Worm (Caenorhabditis elegans) whole organism, L4 larva: ENCODE results near the gene W06G6.20.

Experiments used
- R02D3.7 ChIP-seq: fragments of 150-350 bp; sonication (generic microtip); optimal IDR thresholded peaks from 3 replicates; lab custom pipeline; 2014; ENCODE audit warnings: missing biosample characterization, missing genetic modification characterization
- ceh-44 ChIP-seq: fragments of 200-800 bp; sonication (Bioruptor generic); IDR thresholded peaks from 2 replicates; pipeline ENCODE4 v1.3.6; 2022; ENCODE audit warnings: missing genetic modification reagents, missing genetic modification characterization, missing compliant biosample characterization
- ces-1 ChIP-seq: fragments of 150-350 bp; sonication (generic microtip); optimal IDR thresholded peaks from 4 replicates; lab custom pipeline; 2014; ENCODE audit warnings: missing biosample characterization, missing genetic modification reagents, missing genetic modification characterization
- hlh-30 ChIP-seq: sonication (generic microtip); optimal IDR thresholded peaks from 2 replicates; lab custom pipeline; 2017; ENCODE audit warnings: antibody characterized with exemption, mild to moderate bottlenecking, missing genetic modification characterization, missing compliant biosample characterization; ENCODE audit not compliant: insufficient read depth
- hmg-1.1 ChIP-seq: fragments of 200-800 bp; sonication (Bioruptor generic); IDR thresholded peaks from 2 replicates; pipeline ENCODE4 v1.3.6; 2022; ENCODE audit warnings: missing genetic modification reagents, missing genetic modification characterization, missing compliant biosample characterization
- lsy-2 ChIP-seq, 2 experiments: fragments of 150-350 bp in 1 of 2; sonication (generic microtip) in 1 of 2; optimal IDR thresholded peaks; 2 replicates each; lab custom pipeline; 2014 to 2017; ENCODE audit warnings: missing biosample characterization in 2 of 2, missing genetic modification characterization in 2 of 2
- madf-9 ChIP-seq: fragments of 200-800 bp; sonication (Bioruptor generic); conservative IDR thresholded peaks from 2 replicates; pipeline ENCODE4 v1.3.6; 2022; ENCODE audit warnings: missing genetic modification reagents, missing genetic modification characterization, missing compliant biosample characterization
- nhr-111 ChIP-seq: fragments of 200-800 bp; sonication (Bioruptor generic); optimal IDR thresholded peaks from 2 replicates; lab custom pipeline; 2018; ENCODE audit warnings: mild to moderate bottlenecking, missing genetic modification characterization, missing compliant biosample characterization
- nhr-237 ChIP-seq: sonication (generic microtip); optimal IDR thresholded peaks from 2 replicates; lab custom pipeline; 2017; ENCODE audit warnings: missing biosample characterization, missing genetic modification characterization
- snpc-4 ChIP-seq: fragments of 150-350 bp; optimal IDR thresholded peaks from 2 replicates; lab custom pipeline; 2014; ENCODE audit warnings: missing biosample characterization, missing genetic modification characterization
- unc-130 ChIP-seq: sonication (generic microtip); optimal IDR thresholded peaks from 2 replicates; lab custom pipeline; 2016; ENCODE audit warnings: missing genetic modification reagents, missing genetic modification characterization, missing compliant biosample characterization
- unc-39 ChIP-seq: sonication (generic microtip); optimal IDR thresholded peaks from 2 replicates; lab custom pipeline; 2017; ENCODE audit warnings: missing biosample characterization, missing genetic modification characterization
- unc-62 ChIP-seq, 3 experiments: fragments of 150-350 bp in 1 of 3; sonication (generic microtip); optimal IDR thresholded peaks in 2 of 3; peaks in 1 of 3; 1 replicate in 1 of 3; 2 replicates in 2 of 3; lab custom pipeline; 2014 to 2017; ENCODE audit warnings: missing biosample characterization in 3 of 3, missing genetic modification characterization in 3 of 3, missing genetic modification reagents in 3 of 3, missing genotype in 1 of 3
- ztf-11 ChIP-seq: fragments of 150-350 bp; optimal IDR thresholded peaks from 2 replicates; lab custom pipeline; 2014; ENCODE audit warnings: missing biosample characterization, missing genetic modification characterization

DNA sequence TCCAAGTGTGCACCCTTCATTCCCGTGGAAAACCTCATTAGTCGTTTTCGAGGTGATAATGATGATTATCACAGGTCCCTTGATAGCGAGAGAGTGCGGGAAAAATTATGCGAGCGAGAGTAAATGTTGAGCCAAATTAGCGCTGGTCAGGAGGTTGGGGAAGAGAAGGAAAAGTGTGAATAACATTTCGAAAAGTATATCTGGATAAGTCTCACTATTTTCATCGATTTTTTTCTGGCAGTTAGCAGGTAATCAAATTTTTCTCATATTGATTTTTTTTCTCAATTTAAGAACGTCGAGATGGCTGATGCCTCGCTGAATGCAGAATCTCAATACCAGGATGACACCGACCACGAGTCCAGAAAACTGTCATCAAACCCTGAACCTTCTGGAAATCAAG, 19.2 kb downstream of the W06G6.20 start, which contains the start of gene W06G6.2:
- TF ChIP-seq R02D3.7 (tag; lab: Kevin White, UChicago) (no peak), lsy-2 (tag; optimal IDR thresholded peaks at IDR 0.05; lab: Kevin White, UChicago) (no peak), ces-1 (no peak), unc-39 (tag; lab: Kevin White, UChicago) (no peak), nhr-111 (GFP tag; lab: Kevin White, UChicago) (no peak), unc-62 (GFP tag; optimal IDR thresholded peaks at IDR 0.05 in 1 of 2; lab: Kevin White, UChicago) (no peak), unc-62 (tag; optimal IDR thresholded peaks at IDR 0.05; lab: Kevin White, UChicago) (no peak), ztf-11 (tag; lab: Kevin White, UChicago) (no peak), nhr-237 (tag; lab: Kevin White, UChicago) (no peak), unc-130 (GFP tag; lab: Kevin White, UChicago) (no peak), hmg-1.1 (GFP tag; lab: Robert Waterston, UW) (no peak), madf-9 (GFP tag; lab: Robert Waterston, UW) (no peak), ceh-44 (GFP tag; lab: Robert Waterston, UW) (no peak), snpc-4 (tag; lab: Kevin White, UChicago) (no peak), hlh-30 (tag; lab: Kevin White, UChicago) (no peak)
